Worm (Caenorhabditis elegans) whole organism, L4/young adult: ENCODE results near the gene F23F1.10.

Experiments
- W03F9.2 ChIP-seq: fragments of 150-350 bp; optimal IDR thresholded peaks from 2 replicates; lab custom pipeline; 2014; ENCODE audit warnings: missing biosample characterization, missing genetic modification characterization
- dao-5 ChIP-seq: sonication (generic microtip); optimal IDR thresholded peaks from 2 replicates; lab custom pipeline; 2016; ENCODE audit warnings: missing genotype, missing genetic modification characterization, moderate library complexity, missing compliant biosample characterization
- him-1 ChIP-seq: sonication (generic microtip); optimal IDR thresholded peaks from 2 replicates; lab custom pipeline; 2016; ENCODE audit warnings: missing genotype, missing genetic modification reagents, missing genetic modification characterization, missing compliant biosample characterization

F23F1.10 gene

DNA sequence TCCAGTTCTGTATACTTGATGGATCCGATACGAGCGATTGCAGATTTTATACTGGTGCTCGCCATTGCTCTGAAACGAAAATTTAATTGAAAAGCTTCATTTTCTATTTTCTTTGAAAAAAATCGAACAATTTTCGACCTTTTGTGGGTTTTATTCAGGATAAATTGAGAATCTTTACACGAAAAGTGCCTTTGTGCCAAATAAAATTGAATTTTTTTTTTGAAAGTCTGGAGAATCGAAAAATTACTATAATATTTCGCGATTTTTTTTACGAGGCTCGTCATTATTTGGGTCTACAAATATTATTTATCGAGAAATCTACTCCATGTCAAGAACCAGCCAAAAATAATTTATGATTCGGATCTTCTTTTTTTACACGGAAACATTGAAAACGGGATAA is at the start of gene F23F1.10:
TSS of gene F23F1.10 (minus strand) at position 69 of the 400 bp plus-strand sequence.
- TF ChIP-seq W03F9.2 (tag; lab: Kevin White, UChicago) = no peak
- TF ChIP-seq him-1 (tag; lab: Kevin White, UChicago) = no peak
- TF ChIP-seq dao-5 = no peak

DNA sequence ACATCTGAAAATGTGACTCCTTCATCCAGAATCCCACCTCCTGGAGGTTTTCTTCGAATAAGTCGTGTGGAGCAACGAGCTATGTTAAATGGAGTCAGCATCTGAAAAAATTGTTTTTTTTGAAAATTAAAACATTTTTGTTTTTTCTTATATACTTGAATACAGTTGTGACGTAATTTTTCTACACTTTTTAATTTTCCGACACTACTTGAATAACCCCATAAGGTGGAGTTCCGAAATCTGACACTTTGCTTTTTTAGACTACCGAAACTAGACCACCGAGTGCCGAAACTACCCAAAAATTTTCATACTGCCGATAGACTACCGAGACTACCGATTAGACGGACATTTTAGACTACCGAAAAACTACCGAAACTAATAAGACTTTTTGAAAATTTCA is 49.6 kb upstream of the F23F1.10 start, which contains the start of gene mcat-1:
TSS of gene mcat-1 (minus strand) at position 101 of the 400 bp plus-strand sequence.
- TF ChIP-seq W03F9.2 (tag; lab: Kevin White, UChicago) (no peak), him-1 (tag; lab: Kevin White, UChicago) (no peak), dao-5 (no peak)

ce11 chrII:87937-88336 is 46.2 kb upstream of the F23F1.10 start:
- TF ChIP-seq dao-5 (no peak), W03F9.2 (tag; lab: Kevin White, UChicago) (no peak), him-1 (tag; lab: Kevin White, UChicago) (no peak)

DNA sequence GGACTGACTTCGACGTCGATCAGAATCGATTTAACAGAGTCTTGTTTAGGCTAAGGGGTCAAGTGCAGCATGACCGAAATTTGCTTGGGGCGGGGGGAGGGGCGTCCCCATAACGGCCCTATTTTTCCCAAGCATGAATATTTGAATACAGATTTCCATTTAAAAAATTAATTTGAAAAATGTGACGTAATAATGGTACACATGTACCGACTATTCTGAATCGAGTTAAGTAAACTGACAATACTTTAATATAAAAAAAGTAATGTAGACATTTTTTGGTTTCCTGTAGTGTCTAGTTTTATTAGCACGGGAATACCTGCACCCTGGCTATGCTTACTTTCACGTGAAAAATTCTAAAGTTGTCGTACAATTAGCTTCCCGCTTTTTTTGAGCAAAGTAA is 45.0 kb upstream of the F23F1.10 start:
- TF ChIP-seq W03F9.2 (tag; lab: Kevin White, UChicago) (no peak), him-1 (tag; lab: Kevin White, UChicago) (no peak), dao-5 (no peak)

DNA sequence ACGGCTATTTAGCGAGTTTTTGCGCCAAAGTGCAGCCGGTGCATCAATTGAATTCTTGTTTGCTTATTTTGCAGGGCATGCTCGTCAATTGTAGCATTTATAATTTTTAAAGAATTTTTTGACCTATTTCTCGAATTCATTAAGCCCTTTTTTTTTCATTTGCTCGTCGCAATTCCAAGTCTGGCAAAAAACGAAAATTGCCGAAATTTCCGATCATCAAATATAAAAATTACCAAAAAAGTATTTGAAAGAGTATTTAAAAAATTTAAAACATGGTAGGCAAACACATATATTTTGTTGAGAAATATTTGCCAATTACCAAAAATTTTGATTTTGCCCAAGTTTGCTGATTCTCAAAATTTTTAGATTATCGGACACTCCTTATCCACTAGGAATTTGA is 42.4 kb upstream of the F23F1.10 start, which contains the start of gene C50D2.6:
TSS of gene C50D2.6 (plus strand) at position 301 of the 400 bp plus-strand sequence.
- no peak for TF ChIP-seq him-1 (tag; lab: Kevin White, UChicago)
- TF ChIP-seq W03F9.2 (tag; lab: Kevin White, UChicago) = no peak
- no peak for TF ChIP-seq dao-5

DNA sequence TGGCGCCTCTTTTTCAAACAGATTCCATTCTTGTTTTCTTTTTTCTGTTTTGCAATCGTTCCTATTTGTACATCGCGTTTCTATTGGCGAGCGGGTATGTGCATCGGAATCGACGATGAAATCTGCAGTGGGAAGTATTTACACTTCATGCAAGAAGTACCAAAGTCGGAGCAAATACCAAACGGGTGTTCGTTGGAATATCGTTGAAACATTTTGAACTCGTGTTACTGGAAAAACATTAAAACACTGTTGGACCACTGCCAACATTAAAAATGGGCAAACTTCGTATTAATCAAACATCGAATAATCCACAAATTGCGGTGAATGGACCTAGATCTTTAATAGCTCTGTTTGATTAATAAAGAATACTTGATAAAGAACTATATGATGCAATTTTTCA is 37.4 kb upstream of the F23F1.10 start, which contains the start of gene C23H3.9:
TSS of gene C23H3.9 (minus strand) at position 101 of the 400 bp plus-strand sequence.
- TF ChIP-seq W03F9.2 (tag; lab: Kevin White, UChicago) = no peak
- TF ChIP-seq dao-5 = no peak
- no peak for TF ChIP-seq him-1 (tag; lab: Kevin White, UChicago)

DNA sequence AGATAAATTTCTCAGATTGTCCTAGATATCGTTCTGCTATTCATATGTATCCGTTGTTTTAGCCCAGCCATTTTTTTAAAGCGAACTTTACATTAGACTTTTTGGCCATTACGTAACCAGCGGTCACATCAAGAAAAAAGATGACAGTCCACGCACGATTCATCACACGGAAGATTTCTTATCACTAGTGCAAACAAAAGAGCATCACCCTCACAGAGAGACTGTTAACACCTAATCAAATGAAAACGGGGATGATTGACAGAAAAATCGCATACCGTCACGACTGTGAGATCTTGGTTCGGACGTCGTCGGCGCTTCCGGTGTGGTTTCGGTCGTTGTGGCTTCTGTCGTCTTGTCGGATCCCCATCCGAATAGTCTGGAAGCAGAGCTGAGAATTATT is 34.9 kb upstream of the F23F1.10 start:
- TF ChIP-seq him-1 (tag; lab: Kevin White, UChicago) (no peak), W03F9.2 (tag; lab: Kevin White, UChicago) (no peak), dao-5 (no peak)

DNA sequence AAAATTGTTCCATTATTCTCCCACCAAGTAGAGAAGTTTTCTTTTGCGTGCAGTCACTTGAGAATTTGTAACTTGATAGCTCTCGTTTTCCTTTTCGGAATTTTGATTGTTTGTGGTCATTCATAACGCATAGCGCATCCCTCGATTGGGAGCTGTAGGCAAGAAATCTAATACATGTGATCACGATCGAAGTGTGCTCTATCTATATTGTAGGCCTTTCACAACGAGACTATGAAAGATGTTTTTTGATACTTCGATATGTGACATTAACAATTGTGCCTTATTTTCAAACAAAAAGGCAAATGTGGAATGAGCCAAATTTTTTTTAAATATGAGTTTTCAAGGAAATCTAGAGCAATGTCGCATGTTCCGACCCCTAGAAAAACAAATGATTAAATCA is 34.0 kb upstream of the F23F1.10 start:
- TF ChIP-seq dao-5 (no peak), him-1 (tag; lab: Kevin White, UChicago) (no peak), W03F9.2 (tag; lab: Kevin White, UChicago) (no peak)

DNA sequence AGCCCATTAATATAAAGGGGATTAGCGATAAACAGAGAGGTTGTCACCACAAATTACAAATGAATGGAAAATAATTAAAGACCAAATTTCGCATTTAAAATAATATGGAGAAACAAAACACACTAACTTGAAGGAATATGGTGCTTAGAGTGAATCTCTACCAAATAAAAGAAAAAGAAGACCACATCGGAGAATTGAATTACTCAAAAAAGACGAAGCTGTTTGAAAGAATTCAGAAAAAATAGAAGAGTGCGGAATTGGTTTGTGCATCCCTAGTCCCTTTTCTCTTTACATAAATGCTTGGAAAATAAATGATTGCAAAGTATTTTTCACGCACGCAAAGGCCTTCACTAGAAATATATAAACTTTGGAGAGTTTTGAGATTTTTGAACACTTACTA is 32.1 kb upstream of the F23F1.10 start:
- no peak for TF ChIP-seq dao-5
- TF ChIP-seq him-1 (tag; lab: Kevin White, UChicago) = no peak
- TF ChIP-seq W03F9.2 (tag; lab: Kevin White, UChicago) = no peak

DNA sequence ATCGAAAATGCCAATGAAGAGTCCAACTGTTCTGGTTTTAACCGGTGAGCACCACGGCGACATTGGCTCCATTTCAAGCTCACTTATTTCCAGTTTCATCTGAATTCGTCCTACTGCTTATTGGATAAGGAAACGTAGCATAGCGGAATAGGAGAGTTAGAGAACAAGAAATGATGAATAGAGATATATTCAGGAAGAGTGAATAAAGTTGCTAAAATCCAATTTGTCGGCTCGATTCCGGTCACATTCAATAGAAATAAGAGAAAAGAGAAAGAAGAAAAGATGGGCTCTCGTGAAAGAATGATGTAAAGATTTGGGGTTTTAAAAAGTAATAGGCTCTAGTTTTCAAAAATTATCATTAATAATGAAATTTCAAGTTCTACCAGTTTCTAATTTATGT is 31.5 kb upstream of the F23F1.10 start:
- no peak for TF ChIP-seq dao-5
- no peak for TF ChIP-seq W03F9.2 (tag; lab: Kevin White, UChicago)
- no peak for TF ChIP-seq him-1 (tag; lab: Kevin White, UChicago)

DNA sequence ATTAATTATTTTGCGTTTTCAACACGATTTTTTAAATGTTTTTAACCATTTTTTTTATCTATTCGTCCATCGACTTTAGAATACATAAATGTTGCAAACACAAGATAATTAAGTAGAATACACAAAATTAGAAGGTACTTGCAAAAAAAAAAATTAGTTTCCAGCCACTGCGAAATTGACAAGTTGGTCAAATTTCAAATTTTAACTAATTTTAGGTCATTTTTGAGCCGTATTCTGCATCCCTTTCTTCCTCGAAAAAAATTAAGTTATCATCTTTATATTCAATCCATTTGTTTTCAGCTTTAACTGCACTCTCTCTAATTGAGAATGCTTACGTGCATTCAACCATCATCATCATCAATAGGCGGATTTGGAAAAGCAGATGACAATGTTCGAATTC is 27.6 kb upstream of the F23F1.10 start, which contains the start of gene egl-26:
TSS of gene egl-26 (plus strand) at position 301 of the 400 bp plus-strand sequence.
- TF ChIP-seq W03F9.2 (tag; lab: Kevin White, UChicago) (no peak), him-1 (tag; lab: Kevin White, UChicago) (no peak), dao-5 (no peak)

- TF ChIP-seq dao-5 = no peak
- TF ChIP-seq W03F9.2 (tag; lab: Kevin White, UChicago) = no peak
- TF ChIP-seq him-1 (tag; lab: Kevin White, UChicago) = no peak
Measured at ce11 chrII:68757-69156, 27.0 kb upstream of the F23F1.10 start.

ce11 chrII:67663-68062 is 25.9 kb upstream of the F23F1.10 start:
- TF ChIP-seq him-1 (tag; lab: Kevin White, UChicago) (no peak), dao-5 (no peak), W03F9.2 (tag; lab: Kevin White, UChicago) (no peak)

ce11 chrII:66322-66721 is 24.5 kb upstream of the F23F1.10 start:
- TF ChIP-seq dao-5 (no peak), W03F9.2 (tag; lab: Kevin White, UChicago) (no peak)

DNA sequence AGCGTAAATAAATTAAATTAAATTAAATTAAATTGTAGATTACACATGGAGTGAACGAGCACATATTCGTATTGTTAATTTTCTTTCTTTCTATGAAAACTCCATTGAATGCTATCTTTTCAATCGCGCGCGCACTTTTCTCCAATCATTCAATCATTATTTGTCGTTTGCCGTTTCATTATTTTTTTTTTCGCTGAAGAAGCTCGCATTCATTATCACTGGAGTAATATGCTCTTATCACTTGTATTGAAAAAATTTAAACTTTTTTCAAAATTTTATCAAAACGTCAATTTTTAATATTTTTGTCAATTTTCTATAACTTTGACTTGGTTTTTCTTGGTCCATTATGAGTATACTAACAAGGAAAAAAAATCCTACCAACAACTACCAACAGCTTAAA is 23.7 kb upstream of the F23F1.10 start:
- TF ChIP-seq W03F9.2 (tag; lab: Kevin White, UChicago) (no peak), dao-5 (no peak)
